Worm (Caenorhabditis elegans): ENCODE data around the gene F53F1.6.

ce11 chrV:13371336-13371735 lies 46.1 kb downstream of the F53F1.6 start:
- TF ChIP-seq unc-130 (GFP tag; optimal IDR thresholded peaks at IDR 0.05) (no peak), ets-4 (GFP tag; optimal IDR thresholded peaks at IDR 0.05) (no peak), zfh-2 (GFP tag; conservative IDR thresholded peaks at IDR 0.05) (no peak), akir-1 (GFP tag; optimal IDR thresholded peaks at IDR 0.05) (no peak), rec-8 (tag; optimal IDR thresholded peaks at IDR 0.05) (no peak), tbx-9 (tag; optimal IDR thresholded peaks at IDR 0.05; ENCODE audit: borderline replicate concordance) (no peak), ceh-100 (GFP tag; IDR thresholded peaks at IDR 0.05) (no peak), nhr-90 (tag; optimal IDR thresholded peaks at IDR 0.05) (no peak)
